Fruit fly (Drosophila melanogaster) whole organism, wandering third instar larva: ENCODE results near the gene TSG101.

Experiments used
- Abd-B ChIP-seq: fragments of >200 bp; optimal IDR thresholded peaks from 2 replicates; lab custom pipeline; 2017; ENCODE audit warnings: missing biosample characterization, missing genetic modification characterization
- CG32264 ChIP-seq: fragments of 200-800 bp; sonication (Bioruptor generic); optimal IDR thresholded peaks from 2 replicates; lab custom pipeline; 2016; ENCODE audit warnings: missing biosample characterization, missing genetic modification characterization
- CG9705 ChIP-seq: fragments of 200-800 bp; sonication (Bioruptor generic); optimal IDR thresholded peaks from 2 replicates; lab custom pipeline; 2018; ENCODE audit warnings: missing biosample characterization, mild to moderate bottlenecking, missing genetic modification characterization
- CrebA ChIP-seq: fragments of 200-800 bp; sonication (Bioruptor generic); optimal IDR thresholded peaks from 2 replicates; lab custom pipeline; 2016; ENCODE audit warnings: missing biosample characterization, mild to moderate bottlenecking, missing genetic modification characterization, borderline replicate concordance
- Dif ChIP-seq: fragments of 200-275, 200-300 bp; sonication (Bioruptor generic); optimal IDR thresholded peaks from 2 replicates; lab custom pipeline; 2018; ENCODE audit warnings: missing biosample characterization, missing genetic modification characterization; ENCODE audit not compliant: partially characterized antibody
- GATAd ChIP-seq: sonication (Bioruptor generic); optimal IDR thresholded peaks from 2 replicates; lab custom pipeline; 2016; ENCODE audit warnings: missing biosample characterization, missing genetic modification characterization
- HLH106 ChIP-seq: fragments of 200-800 bp; optimal IDR thresholded peaks from 3 replicates; lab custom pipeline; 2019; ENCODE audit warnings: missing biosample characterization, mild to moderate bottlenecking, missing genetic modification characterization, moderate library complexity
- Hnf4 ChIP-seq: fragments of 200-800 bp; sonication (Bioruptor generic); optimal IDR thresholded peaks from 2 replicates; lab custom pipeline; 2016; ENCODE audit warnings: missing biosample characterization, mild to moderate bottlenecking, missing genetic modification characterization
- Hr78 ChIP-seq: fragments of >200 bp; optimal IDR thresholded peaks from 2 replicates; lab custom pipeline; 2017; ENCODE audit warnings: missing biosample characterization, missing genetic modification characterization
- Hr83 ChIP-seq: fragments of 200-300 bp; sonication (Bioruptor generic); optimal IDR thresholded peaks from 2 replicates; lab custom pipeline; 2016; ENCODE audit warnings: missing biosample characterization, mild to moderate bottlenecking, missing genetic modification characterization, moderate library complexity; ENCODE audit not compliant: poor library complexity, severe bottlenecking
- Jra ChIP-seq: sonication (Bioruptor generic); optimal IDR thresholded peaks from 2 replicates; lab custom pipeline; 2016; ENCODE audit warnings: missing biosample characterization, missing genetic modification characterization
- Mio ChIP-seq: sonication (Bioruptor generic); optimal IDR thresholded peaks from 2 replicates; lab custom pipeline; 2016; ENCODE audit warnings: missing biosample characterization, missing genetic modification characterization
- OdsH ChIP-seq: fragments of 200-800 bp; sonication (Bioruptor generic); optimal IDR thresholded peaks from 2 replicates; lab custom pipeline; 2016; ENCODE audit warnings: missing biosample characterization, mild to moderate bottlenecking, missing genetic modification characterization
- Rel ChIP-seq, 2 experiments: fragments of 200-800 bp; sonication (Bioruptor generic) in 1 of 2; optimal IDR thresholded peaks; 2 replicates in 1 of 2; 3 replicates in 1 of 2; lab custom pipeline; 2016 to 2019; ENCODE audit warnings: mild to moderate bottlenecking in 2 of 2, missing biosample characterization in 2 of 2, missing genetic modification characterization in 2 of 2, moderate library complexity in 1 of 2
- Sp1 ChIP-seq: fragments of 200-800 bp; sonication (Bioruptor generic); optimal IDR thresholded peaks from 3 replicates; lab custom pipeline; 2019; ENCODE audit warnings: missing biosample characterization, mild to moderate bottlenecking, missing genetic modification characterization, moderate library complexity
- Vsx2 ChIP-seq: fragments of 200-300, 225-300 bp; sonication (Bioruptor generic); optimal IDR thresholded peaks from 2 replicates; lab custom pipeline; 2018; ENCODE audit warnings: missing biosample characterization, missing genetic modification characterization; ENCODE audit not compliant: partially characterized antibody
- br ChIP-seq: fragments of 200-800 bp; sonication (Bioruptor generic); optimal IDR thresholded peaks from 2 replicates; lab custom pipeline; 2016; ENCODE audit warnings: missing biosample characterization, missing genetic modification characterization
- dl ChIP-seq, 2 experiments: fragments of 175-275, 200-275 bp in 1 of 2; fragments of 200-275 bp in 1 of 2; sonication (Bioruptor generic); optimal IDR thresholded peaks; lab custom pipeline; 2018; ENCODE audit warnings: mild to moderate bottlenecking in 2 of 2, missing biosample characterization in 2 of 2, missing genetic modification characterization in 2 of 2, moderate library complexity in 2 of 2; ENCODE audit not compliant: partially characterized antibody in 2 of 2, insufficient read depth in 1 of 2
- dsf ChIP-seq: sonication (Bioruptor generic); optimal IDR thresholded peaks from 2 replicates; lab custom pipeline; 2016; ENCODE audit warnings: missing biosample characterization, missing genetic modification characterization, borderline replicate concordance
- ey ChIP-seq: fragments of 200-800 bp; sonication (Bioruptor generic); optimal IDR thresholded peaks from 2 replicates; lab custom pipeline; 2016; ENCODE audit warnings: missing biosample characterization, missing genetic modification characterization
- foxo ChIP-seq, 2 experiments: fragments of 200-800 bp; sonication (Bioruptor generic); optimal IDR thresholded peaks; 2 replicates in 1 of 2; 3 replicates in 1 of 2; lab custom pipeline; 2016 to 2017; ENCODE audit warnings: missing biosample characterization in 2 of 2, missing genetic modification characterization in 2 of 2
- fru ChIP-seq: fragments of 200-800 bp; sonication (Bioruptor generic); optimal IDR thresholded peaks from 3 replicates; lab custom pipeline; 2016; ENCODE audit warnings: missing biosample characterization, mild to moderate bottlenecking, missing genetic modification characterization
- h ChIP-seq: fragments of 200-800 bp; sonication (Bioruptor generic); optimal IDR thresholded peaks from 3 replicates; lab custom pipeline; 2016; ENCODE audit warnings: missing biosample characterization, mild to moderate bottlenecking, missing genetic modification characterization
- jim ChIP-seq: fragments of 175-275, 200-325 bp; sonication (Bioruptor generic); optimal IDR thresholded peaks from 2 replicates; lab custom pipeline; 2016; ENCODE audit warnings: missing biosample characterization, mild to moderate bottlenecking, missing genetic modification characterization
- lola ChIP-seq: fragments of >200 bp; optimal IDR thresholded peaks from 2 replicates; lab custom pipeline; 2017; ENCODE audit warnings: missing biosample characterization, missing genetic modification characterization
- pan ChIP-seq: fragments of >200 bp; optimal IDR thresholded peaks from 2 replicates; lab custom pipeline; 2017
- psq ChIP-seq: fragments of 200-800 bp; sonication (Bioruptor generic); optimal IDR thresholded peaks from 3 replicates; lab custom pipeline; 2017; ENCODE audit warnings: missing biosample characterization, mild to moderate bottlenecking, missing genetic modification characterization, moderate library complexity
- rgr ChIP-seq: fragments of 200-800 bp; sonication (Bioruptor generic); optimal IDR thresholded peaks from 3 replicates; lab custom pipeline; 2016; ENCODE audit warnings: missing biosample characterization, mild to moderate bottlenecking, missing genetic modification characterization
- sage ChIP-seq: fragments of 200-800 bp; sonication (Bioruptor generic); optimal IDR thresholded peaks from 2 replicates; lab custom pipeline; 2016; ENCODE audit warnings: missing biosample characterization, mild to moderate bottlenecking, missing genetic modification characterization
- sv ChIP-seq: fragments of 200-800 bp; sonication (Bioruptor generic); optimal IDR thresholded peaks from 3 replicates; lab custom pipeline; 2016; ENCODE audit warnings: missing biosample characterization, missing genetic modification characterization
- tai ChIP-seq: sonication (Bioruptor generic); optimal IDR thresholded peaks from 2 replicates; lab custom pipeline; 2016; ENCODE audit warnings: missing biosample characterization, missing genetic modification characterization
- usp ChIP-seq: fragments of >200 bp; optimal IDR thresholded peaks from 2 replicates; lab custom pipeline; 2017; ENCODE audit warnings: missing biosample characterization, missing genetic modification characterization
- woc ChIP-seq: sonication (Bioruptor generic); optimal IDR thresholded peaks from 2 replicates; lab custom pipeline; 2016; ENCODE audit warnings: missing biosample characterization, mild to moderate bottlenecking, missing genetic modification characterization

Gene TSG101

dm6 chr3L:16803708-16804350 is 38.3 kb upstream of the TSG101 start:
- TF ChIP-seq Jra (no peak), Sp1 (GFP tag; lab: Kevin White, UChicago) (peak; percentile 73), h (GFP tag; lab: Kevin White, UChicago) (peak; percentile 72), dl (GFP tag; optimal IDR thresholded peaks at IDR 0.05; lab: Kevin White, UChicago; ENCODE audit: insufficient read depth in 1 of 2, partially characterized antibody in 2 of 2) (peak in 1 of 2 experiments; percentile 69), rgr (GFP tag; lab: Kevin White, UChicago) (peak; percentile 54), br (GFP tag; lab: Kevin White, UChicago) (peak; percentile 90), Hr78 (GFP tag; lab: Kevin White, UChicago) (no peak), psq (GFP tag; lab: Kevin White, UChicago) (no peak), Hr83 (GFP tag; lab: Kevin White, UChicago) (peak; percentile 48), sv (GFP tag; lab: Kevin White, UChicago) (no peak), OdsH (GFP tag; lab: Kevin White, UChicago) (peak; percentile 25), foxo (GFP tag; optimal IDR thresholded peaks at IDR 0.05; lab: Kevin White, UChicago) (peak; percentile 22 to 27), usp (GFP tag; lab: Kevin White, UChicago) (no peak), Abd-B (GFP tag; lab: Kevin White, UChicago) (no peak), dsf (GFP tag; lab: Kevin White, UChicago) (no peak), GATAd (GFP tag; lab: Kevin White, UChicago) (no peak), tai (GFP tag; lab: Kevin White, UChicago) (no peak), CG32264 (no peak), woc (GFP tag; lab: Kevin White, UChicago) (no peak), Dif (GFP tag; lab: Kevin White, UChicago) (no peak), CrebA (GFP tag; lab: Kevin White, UChicago) (peak; percentile 84), Rel (GFP tag; optimal IDR thresholded peaks at IDR 0.05; lab: Kevin White, UChicago) (no peak), Rel (tag; optimal IDR thresholded peaks at IDR 0.05; lab: Kevin White, UChicago) (peak; percentile 81), ey (no peak), lola (no peak), Hnf4 (GFP tag; lab: Kevin White, UChicago) (peak; percentile 43), fru (GFP tag; lab: Kevin White, UChicago) (peak; percentile 52), Mio (GFP tag; lab: Kevin White, UChicago) (peak; percentile 16), sage (GFP tag; lab: Kevin White, UChicago) (no peak), pan (lab: Kevin White, UChicago) (no peak), Vsx2 (GFP tag; lab: Kevin White, UChicago) (no peak), HLH106 (tag; lab: Kevin White, UChicago) (peak; percentile 59), CG9705 (peak; percentile 7), jim (GFP tag; lab: Kevin White, UChicago) (no peak)
- TF ChIP-seq, all 38 proteins: peak for 15

dm6 chr3L:16804627-16805026 is 37.5 kb upstream of the TSG101 start, which contains the start of gene nudC:
nudC (plus strand) TSS chr3L:16804994.
- TF ChIP-seq Hnf4 (GFP tag; lab: Kevin White, UChicago) (no peak), jim (GFP tag; lab: Kevin White, UChicago) (no peak), psq (GFP tag; lab: Kevin White, UChicago) (no peak), Rel (GFP tag; optimal IDR thresholded peaks at IDR 0.05; lab: Kevin White, UChicago) (no peak), Rel (tag; optimal IDR thresholded peaks at IDR 0.05; lab: Kevin White, UChicago) (peak; percentile 9)
